Worm (Caenorhabditis elegans) whole organism, mixed stage, embryonic: ENCODE results near the gene F57G12.2.

Experiments used
- bed-3 ChIP-seq: fragments of 200-800 bp; sonication (Bioruptor generic); optimal IDR thresholded peaks from 3 replicates; lab custom pipeline; 2018; ENCODE audit warnings: mild to moderate bottlenecking, missing genetic modification characterization, moderate library complexity, missing compliant biosample characterization
- ceh-83 ChIP-seq: fragments of 200-800 bp; sonication (Bioruptor generic); optimal IDR thresholded peaks from 2 replicates; lab custom pipeline; 2018; ENCODE audit warnings: mild to moderate bottlenecking, missing genetic modification characterization, missing compliant biosample characterization
- ces-1 ChIP-seq: fragments of 150-350 bp; optimal IDR thresholded peaks from 2 replicates; lab custom pipeline; 2014; ENCODE audit warnings: missing biosample characterization, missing genetic modification reagents, missing genetic modification characterization
- cnd-1 ChIP-seq: fragments of 200-800 bp; sonication (Bioruptor generic); optimal IDR thresholded peaks from 2 replicates; lab custom pipeline; 2018; ENCODE audit warnings: mild to moderate bottlenecking, missing genetic modification characterization, missing compliant biosample characterization
- drap-1 ChIP-seq: fragments of 200-800 bp; sonication (Bioruptor generic); optimal IDR thresholded peaks from 3 replicates; lab custom pipeline; 2018; ENCODE audit warnings: mild to moderate bottlenecking, missing genetic modification characterization, missing compliant biosample characterization
- elt-1 ChIP-seq: sonication (generic microtip); optimal IDR thresholded peaks from 2 replicates; lab custom pipeline; 2017; ENCODE audit warnings: missing genetic modification characterization, mild to moderate bottlenecking, missing compliant biosample characterization, antibody characterized with exemption, moderate library complexity, borderline replicate concordance; ENCODE audit not compliant: insufficient read depth
- elt-3 ChIP-seq: fragments of 150-350 bp; optimal IDR thresholded peaks from 2 replicates; lab custom pipeline; 2014; ENCODE audit warnings: missing biosample characterization, missing genetic modification characterization
- flh-1 ChIP-seq: fragments of 200-800 bp; sonication (Bioruptor generic); optimal IDR thresholded peaks from 2 replicates; lab custom pipeline; 2018; ENCODE audit warnings: mild to moderate bottlenecking, missing genetic modification characterization, moderate library complexity, missing compliant biosample characterization
- hlh-1 ChIP-seq: fragments of 150-350 bp; optimal IDR thresholded peaks from 2 replicates; lab custom pipeline; 2014; ENCODE audit warnings: missing biosample characterization, missing genetic modification reagents, missing genetic modification characterization
- lin-13 ChIP-seq: fragments of 150-350 bp; optimal IDR thresholded peaks from 2 replicates; lab custom pipeline; 2014; ENCODE audit warnings: missing biosample characterization, missing genetic modification characterization
- lin-32 ChIP-seq: fragments of 200-800 bp; sonication (Bioruptor generic); optimal IDR thresholded peaks from 2 replicates; lab custom pipeline; 2018; ENCODE audit warnings: mild to moderate bottlenecking, missing genetic modification characterization, missing compliant biosample characterization
- lsy-2 ChIP-seq: fragments of 150-350 bp; optimal IDR thresholded peaks from 2 replicates; lab custom pipeline; 2014; ENCODE audit warnings: missing biosample characterization, missing genetic modification characterization
- mab-5 ChIP-seq: fragments of 150-350 bp; optimal IDR thresholded peaks from 2 replicates; lab custom pipeline; 2014; ENCODE audit warnings: missing biosample characterization, missing genetic modification characterization
- mep-1 ChIP-seq: fragments of 150-350 bp; optimal IDR thresholded peaks from 2 replicates; lab custom pipeline; 2017; ENCODE audit warnings: missing biosample characterization, missing genetic modification reagents, missing genetic modification characterization, inconsistent platforms
- mls-2 ChIP-seq: sonication (generic microtip); optimal IDR thresholded peaks from 2 replicates; lab custom pipeline; 2016; ENCODE audit warnings: mild to moderate bottlenecking, missing genetic modification characterization, moderate library complexity, missing compliant biosample characterization
- nhr-12 ChIP-seq: fragments of 150-350 bp; optimal IDR thresholded peaks from 2 replicates; lab custom pipeline; 2014; ENCODE audit warnings: missing biosample characterization, missing genetic modification characterization
- nhr-2 ChIP-seq: fragments of 150-350 bp; optimal IDR thresholded peaks from 2 replicates; lab custom pipeline; 2014; ENCODE audit warnings: missing biosample characterization, missing genetic modification characterization
- nhr-237 ChIP-seq: fragments of 150-350 bp; optimal IDR thresholded peaks from 2 replicates; lab custom pipeline; 2014; ENCODE audit warnings: missing biosample characterization, missing genetic modification characterization
- nhr-28 ChIP-seq: fragments of 150-350 bp; optimal IDR thresholded peaks from 2 replicates; lab custom pipeline; 2014; ENCODE audit warnings: missing biosample characterization, missing genetic modification characterization
- nhr-76 ChIP-seq: sonication (generic microtip); optimal IDR thresholded peaks from 2 replicates; lab custom pipeline; 2017; ENCODE audit warnings: missing biosample characterization, missing genetic modification characterization
- pha-4 ChIP-seq: fragments of 150-350 bp; optimal IDR thresholded peaks from 2 replicates; lab custom pipeline; 2018; ENCODE audit warnings: missing biosample characterization, missing genetic modification reagents, missing genetic modification characterization
- sem-2 ChIP-seq: fragments of 200-800 bp; sonication (Bioruptor generic); optimal IDR thresholded peaks from 2 replicates; lab custom pipeline; 2018; ENCODE audit warnings: mild to moderate bottlenecking, missing genetic modification characterization, missing compliant biosample characterization
- snpc-4 ChIP-seq: fragments of 150-350 bp; optimal IDR thresholded peaks from 2 replicates; lab custom pipeline; 2014; ENCODE audit warnings: missing biosample characterization, missing genetic modification characterization
- sptf-1 ChIP-seq: sonication (generic microtip); optimal IDR thresholded peaks from 2 replicates; lab custom pipeline; 2017; ENCODE audit warnings: mild to moderate bottlenecking, missing genetic modification characterization, moderate library complexity, missing compliant biosample characterization
- unc-120 ChIP-seq: sonication (generic microtip); optimal IDR thresholded peaks from 2 replicates; lab custom pipeline; 2017; ENCODE audit warnings: missing genetic modification characterization, missing compliant biosample characterization; ENCODE audit not compliant: poor library complexity, severe bottlenecking
- unc-39 ChIP-seq: fragments of 150-350 bp; optimal IDR thresholded peaks from 2 replicates; lab custom pipeline; 2014; ENCODE audit warnings: missing biosample characterization, missing genetic modification characterization
- unc-62 ChIP-seq: fragments of 150-350 bp; optimal IDR thresholded peaks from 2 replicates; lab custom pipeline; 2014; ENCODE audit warnings: missing biosample characterization, missing genetic modification reagents, missing genetic modification characterization
- zip-8 ChIP-seq: fragments of 150-350 bp; optimal IDR thresholded peaks from 2 replicates; lab custom pipeline; 2014; ENCODE audit warnings: missing biosample characterization, missing genetic modification characterization
- ztf-11 ChIP-seq: fragments of 150-350 bp; optimal IDR thresholded peaks from 2 replicates; lab custom pipeline; 2014; ENCODE audit warnings: missing biosample characterization, missing genetic modification characterization

The F57G12.2 gene

DNA sequence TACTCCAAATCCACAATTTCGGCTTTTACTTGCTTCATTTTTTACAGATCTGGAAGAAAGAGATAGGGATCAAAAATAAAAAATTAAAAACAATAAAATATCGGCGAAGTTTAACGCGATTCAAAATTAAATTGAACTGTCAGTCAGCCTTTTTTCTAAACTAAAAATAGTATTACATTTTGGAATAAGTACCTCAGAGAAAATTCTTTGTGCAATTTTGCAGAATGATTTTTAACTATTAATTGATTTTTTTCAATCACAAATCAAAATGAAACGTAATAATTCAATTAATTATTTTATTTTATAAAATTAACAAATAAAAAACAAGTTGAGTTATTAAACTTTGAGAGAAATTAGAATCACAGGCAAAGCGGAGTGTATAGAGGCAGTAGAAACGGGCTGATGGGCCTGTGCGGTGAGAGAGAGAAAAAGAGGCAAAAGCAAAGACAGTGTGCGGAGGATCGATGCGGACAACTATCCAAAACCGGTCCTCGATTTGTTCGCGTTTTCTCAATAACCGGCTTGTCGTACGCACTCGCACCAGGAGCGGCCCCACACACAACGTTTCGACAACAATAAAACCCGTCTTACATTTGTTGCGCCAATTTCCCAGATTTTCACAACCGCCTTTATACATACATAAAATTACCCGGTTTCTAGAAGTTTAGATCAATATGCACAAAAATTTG is at the start of gene F57G12.2:
F57G12.2 (minus strand) TSS at position 51 of the 689 bp plus-strand sequence.
- TF ChIP-seq elt-3 (tag; lab: Kevin White, UChicago) (no peak), pha-4 (tag; lab: Kevin White, UChicago) (peak; percentile 25)

DNA sequence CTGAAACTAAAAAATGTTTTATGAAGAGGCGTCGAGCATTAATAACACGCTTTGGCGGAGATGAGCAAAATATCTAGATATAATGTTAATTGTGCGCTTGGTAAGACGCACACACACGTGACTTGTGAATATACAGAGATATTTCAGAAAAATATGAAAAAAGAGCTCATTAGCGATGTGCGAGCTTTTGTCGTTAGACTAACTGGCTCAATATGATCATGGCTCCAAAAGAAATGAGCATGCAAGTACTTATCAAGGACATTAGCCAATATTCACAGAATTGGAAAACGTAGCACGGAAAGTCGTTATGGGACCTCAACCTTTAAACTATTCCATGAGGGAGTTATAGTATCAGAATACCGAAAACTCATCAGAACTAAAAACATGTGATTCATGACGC is 47.2 kb upstream of the F57G12.2 start:
- TF ChIP-seq lsy-2 (tag; lab: Kevin White, UChicago) (no peak), zip-8 (tag; lab: Kevin White, UChicago) (no peak), nhr-12 (tag; lab: Kevin White, UChicago) (no peak), lin-13 (no peak), ces-1 (GFP tag; lab: Kevin White, UChicago) (no peak), snpc-4 (tag; lab: Kevin White, UChicago) (no peak), unc-62 (GFP tag; lab: Kevin White, UChicago) (no peak), nhr-28 (tag; lab: Kevin White, UChicago) (no peak), cnd-1 (tag; lab: Kevin White, UChicago) (no peak), sptf-1 (no peak), elt-3 (tag; lab: Kevin White, UChicago) (no peak), mep-1 (tag; lab: Kevin White, UChicago) (no peak), elt-1 (tag; lab: Kevin White, UChicago) (no peak), sem-2 (GFP tag; lab: Kevin White, UChicago) (no peak), nhr-76 (no peak), drap-1 (GFP tag; lab: Kevin White, UChicago) (no peak), ceh-83 (GFP tag; lab: Kevin White, UChicago) (no peak)
- TF ChIP-seq, all 35 proteins: peak for 0

DNA sequence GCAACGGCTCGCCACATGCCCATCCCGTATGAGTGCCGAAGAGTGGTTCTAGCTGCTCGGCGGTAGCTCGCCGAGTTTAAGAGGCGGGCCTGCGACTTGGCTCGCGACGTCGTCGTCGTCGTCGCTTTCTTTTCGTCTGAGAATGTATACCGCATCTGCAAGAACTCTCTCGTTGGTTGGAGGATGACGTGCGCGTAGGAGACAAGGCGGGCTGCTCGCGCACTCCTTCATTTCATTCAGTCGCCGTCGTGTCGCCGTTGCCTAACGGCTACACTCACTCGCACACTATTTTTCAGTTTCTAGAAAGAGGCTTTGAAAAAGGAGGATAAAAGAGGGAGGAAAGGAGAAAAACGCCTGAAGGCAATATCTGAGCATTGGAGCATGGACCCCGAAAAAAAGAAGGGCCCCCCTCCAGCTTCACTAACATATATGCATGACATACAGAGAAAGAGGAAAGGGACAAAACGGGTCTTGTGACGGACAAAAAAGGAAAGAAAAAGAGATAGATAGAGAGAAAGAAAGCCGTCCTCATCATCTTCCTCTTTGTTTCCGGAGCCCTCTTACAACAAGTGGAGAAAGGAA is 45.7 kb upstream of the F57G12.2 start:
- TF ChIP-seq mls-2 (tag; lab: Kevin White, UChicago) (peak; percentile 11), sptf-1 (peak; percentile 54), elt-3 (tag; lab: Kevin White, UChicago) (no peak), mep-1 (tag; lab: Kevin White, UChicago) (peak; percentile 33), ces-1 (GFP tag; lab: Kevin White, UChicago) (peak; percentile 51), ceh-83 (GFP tag; lab: Kevin White, UChicago) (no peak), unc-62 (GFP tag; lab: Kevin White, UChicago) (no peak)

DNA sequence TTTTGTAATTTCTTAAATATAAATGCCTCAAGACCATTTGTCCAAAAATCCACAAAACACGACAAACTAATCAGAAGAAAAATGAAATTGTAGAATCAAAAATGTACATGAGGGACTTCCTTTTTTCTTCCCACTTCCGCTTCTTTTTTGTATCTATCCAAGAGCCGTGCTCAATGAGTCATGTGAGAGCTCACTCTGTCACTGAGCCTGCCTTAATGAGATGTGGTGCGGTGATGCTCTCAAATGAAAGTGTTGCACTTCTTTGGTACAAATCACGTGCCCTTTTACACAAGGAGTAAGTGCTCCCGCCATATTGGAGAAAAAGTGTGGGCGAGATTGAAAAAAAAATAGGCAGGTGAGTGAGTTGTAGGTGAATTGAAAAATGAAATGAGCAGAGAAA is 44.5 kb upstream of the F57G12.2 start:
- TF ChIP-seq unc-120 (no peak), drap-1 (GFP tag; lab: Kevin White, UChicago) (no peak), mab-5 (tag; lab: Kevin White, UChicago) (no peak), sptf-1 (no peak), pha-4 (tag; lab: Kevin White, UChicago) (no peak), nhr-237 (tag; lab: Kevin White, UChicago) (no peak), lin-32 (no peak)

DNA sequence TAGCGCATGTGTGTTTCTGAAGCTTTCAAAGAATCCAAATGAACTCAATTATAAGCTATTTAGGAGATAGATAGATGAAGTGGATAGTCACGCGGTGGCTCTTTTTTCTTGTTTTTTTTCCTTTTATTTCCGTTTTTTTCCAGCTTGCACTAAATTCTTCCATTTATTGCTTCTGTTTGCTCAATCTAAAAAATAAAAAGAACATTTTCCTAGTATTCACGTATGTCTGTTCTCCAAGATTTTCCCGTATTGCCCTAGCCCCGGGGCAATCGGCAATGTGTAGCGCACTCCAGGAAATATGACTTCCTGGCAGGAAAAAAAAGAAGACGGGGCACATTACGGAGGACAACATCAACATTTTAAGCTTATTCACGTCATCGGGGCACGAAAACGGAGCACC is 42.0 kb upstream of the F57G12.2 start:
- TF ChIP-seq ztf-11 (no peak), ces-1 (GFP tag; lab: Kevin White, UChicago) (peak; percentile 32)

DNA sequence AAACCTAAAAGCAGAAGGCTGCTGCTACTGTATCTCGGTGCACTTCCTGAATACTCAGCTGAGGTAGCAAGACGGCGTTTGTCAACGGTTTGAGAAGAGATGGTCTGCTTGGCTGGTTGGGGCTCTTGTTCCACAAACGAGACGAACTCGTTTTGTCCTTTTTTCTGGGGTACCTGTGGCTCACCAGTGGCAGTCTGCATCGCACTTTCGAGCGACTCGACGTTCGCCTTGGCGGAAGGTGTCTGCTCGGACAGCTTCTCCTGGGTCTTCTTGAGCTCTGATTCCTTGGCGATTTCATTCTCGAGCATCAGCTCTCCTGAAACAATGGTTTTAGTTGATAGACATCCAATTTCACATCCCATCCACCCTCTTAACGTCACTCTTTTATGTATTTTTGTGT is 41.6 kb upstream of the F57G12.2 start:
- TF ChIP-seq nhr-2 = no peak
- no peak for TF ChIP-seq lin-13
- no peak for TF ChIP-seq flh-1 (GFP tag; lab: Kevin White, UChicago)
- no peak for TF ChIP-seq hlh-1
- TF ChIP-seq elt-1 (tag; lab: Kevin White, UChicago) = no peak
- no peak for TF ChIP-seq nhr-12 (tag; lab: Kevin White, UChicago)
- TF ChIP-seq pha-4 (tag; lab: Kevin White, UChicago) = no peak
- TF ChIP-seq lin-32 = no peak
- TF ChIP-seq cnd-1 (tag; lab: Kevin White, UChicago) = no peak
- TF ChIP-seq ces-1 (GFP tag; lab: Kevin White, UChicago) = no peak
- no peak for TF ChIP-seq nhr-237 (tag; lab: Kevin White, UChicago)
- no peak for TF ChIP-seq zip-8 (tag; lab: Kevin White, UChicago)
- no peak for TF ChIP-seq unc-39
- no peak for TF ChIP-seq bed-3
- TF ChIP-seq drap-1 (GFP tag; lab: Kevin White, UChicago) = no peak
- TF ChIP-seq unc-62 (GFP tag; lab: Kevin White, UChicago) = no peak
- no peak for TF ChIP-seq ztf-11
- no peak for TF ChIP-seq lsy-2 (tag; lab: Kevin White, UChicago)
